Fruit fly (Drosophila melanogaster) whole organism, embryonic: ENCODE measurements around the gene LIMK1.

ENCODE experiments used
- ATbp ChIP-seq: fragments of 200-800 bp; sonication (Bioruptor generic); optimal IDR thresholded peaks from 2 replicates; lab custom pipeline; 2017; ENCODE audit warnings: missing biosample characterization, mild to moderate bottlenecking, missing genetic modification characterization, missing genetic modification reagents
- Abd-B ChIP-seq: fragments of 200-800 bp; sonication (Bioruptor generic); optimal IDR thresholded peaks from 2 replicates; lab custom pipeline; 2018; ENCODE audit warnings: missing biosample characterization, mild to moderate bottlenecking, missing genetic modification characterization, moderate library complexity
- Antp ChIP-seq: fragments of 200-800 bp; sonication (Bioruptor generic); optimal IDR thresholded peaks from 3 replicates; lab custom pipeline; 2016; ENCODE audit warnings: missing biosample characterization, missing genetic modification characterization
- Awh ChIP-seq: fragments of 200-800 bp; sonication (Bioruptor generic); IDR thresholded peaks from 2 replicates; pipeline ENCODE4, ENCODE4 v1.3.6; 2022; ENCODE audit warnings: missing biosample characterization, missing genetic modification characterization
- Blimp-1 ChIP-seq: fragments of 200-800 bp; sonication (Bioruptor generic); optimal IDR thresholded peaks from 3 replicates; lab custom pipeline; 2018; ENCODE audit warnings: missing biosample characterization, missing genetic modification characterization, mild to moderate bottlenecking, moderate library complexity, missing genetic modification reagents
- BtbVII ChIP-seq: fragments of 200-800 bp; sonication (Bioruptor generic); optimal IDR thresholded peaks from 3 replicates; lab custom pipeline; 2017; ENCODE audit warnings: missing biosample characterization, mild to moderate bottlenecking, missing genetic modification characterization
- CG10366 ChIP-seq: fragments of 200-800 bp; sonication (Bioruptor generic); IDR thresholded peaks from 2 replicates; pipeline ENCODE4 v1.3.6; 2022; ENCODE audit warnings: missing biosample characterization, missing genetic modification characterization
- CG10654 ChIP-seq: fragments of 200-800 bp; sonication (Bioruptor generic); optimal IDR thresholded peaks from 2 replicates; lab custom pipeline; 2016; ENCODE audit warnings: missing biosample characterization, missing genetic modification characterization
- CG12236 ChIP-seq: fragments of 200-800 bp; sonication (Bioruptor generic); optimal IDR thresholded peaks from 2 replicates; lab custom pipeline; 2016; ENCODE audit warnings: missing biosample characterization, missing genetic modification characterization
- CG13123 ChIP-seq: fragments of 200-800 bp; sonication (Bioruptor generic); optimal IDR thresholded peaks from 2 replicates; lab custom pipeline; 2016; ENCODE audit warnings: missing biosample characterization, missing genetic modification characterization
- CG13424 ChIP-seq: fragments of 200-800 bp; sonication (Bioruptor generic); optimal IDR thresholded peaks from 2 replicates; lab custom pipeline; 2019; ENCODE audit warnings: missing biosample characterization, mild to moderate bottlenecking, missing genetic modification characterization, moderate library complexity
- CG14050 ChIP-seq: fragments of 200-800 bp; sonication (Bioruptor generic); IDR thresholded peaks from 3 replicates; pipeline ENCODE4 v1.3.6; 2022; ENCODE audit warnings: missing biosample characterization, missing genetic modification characterization
- CG1603 ChIP-seq: fragments of 200-800 bp; sonication (Bioruptor generic); optimal IDR thresholded peaks from 2 replicates; lab custom pipeline; 2019; ENCODE audit warnings: missing biosample characterization, mild to moderate bottlenecking, missing genetic modification characterization, moderate library complexity
- CG2712 ChIP-seq: fragments of 200-800 bp; optimal IDR thresholded peaks from 3 replicates; lab custom pipeline; 2019; ENCODE audit warnings: missing biosample characterization, mild to moderate bottlenecking, missing genetic modification characterization, moderate library complexity
- CG4328 ChIP-seq: fragments of 200-800 bp; sonication (Bioruptor generic); optimal IDR thresholded peaks from 3 replicates; lab custom pipeline; 2017; ENCODE audit warnings: missing biosample characterization, missing genetic modification reagents, missing genetic modification characterization
- CG43689 ChIP-seq: fragments of 200-800 bp; sonication (Bioruptor generic); IDR thresholded peaks from 2 replicates; pipeline ENCODE4 v1.3.6; 2022; ENCODE audit warnings: missing biosample characterization, missing genetic modification characterization
- CG4854 ChIP-seq: fragments of 200-800 bp; sonication (Bioruptor generic); optimal IDR thresholded peaks from 2 replicates; lab custom pipeline; 2016; ENCODE audit warnings: missing biosample characterization, missing genetic modification characterization, inconsistent platforms
- CG6683 ChIP-seq: fragments of 200-800 bp; sonication (Bioruptor generic); optimal IDR thresholded peaks from 2 replicates; lab custom pipeline; 2017; ENCODE audit warnings: missing biosample characterization, mild to moderate bottlenecking, missing genetic modification characterization, missing genetic modification reagents
- CG6854 ChIP-seq: fragments of 200-800 bp; sonication (Bioruptor generic); optimal IDR thresholded peaks from 3 replicates; lab custom pipeline; 2017; ENCODE audit warnings: missing biosample characterization, mild to moderate bottlenecking, missing genetic modification characterization
- CG7271 ChIP-seq: fragments of 200-800 bp; sonication (Bioruptor generic); optimal IDR thresholded peaks from 2 replicates; lab custom pipeline; 2018; ENCODE audit warnings: missing biosample characterization, mild to moderate bottlenecking, missing genetic modification characterization, moderate library complexity
- CG7357 ChIP-seq: fragments of 200-800 bp; sonication (Bioruptor generic); IDR thresholded peaks from 3 replicates; pipeline ENCODE4 v1.3.6; 2022; ENCODE audit warnings: missing biosample characterization, missing genetic modification characterization
- CG7928 ChIP-seq: fragments of 200-800 bp; sonication (Bioruptor generic); optimal IDR thresholded peaks from 2 replicates; lab custom pipeline; 2017; ENCODE audit warnings: missing biosample characterization, mild to moderate bottlenecking, missing genetic modification characterization
- CG9876 ChIP-seq: fragments of 200-800 bp; sonication (Bioruptor generic); optimal IDR thresholded peaks from 2 replicates; lab custom pipeline; 2016; ENCODE audit warnings: missing biosample characterization, missing genetic modification characterization
- CTCF ChIP-seq: fragments of 200-800 bp; sonication (Bioruptor generic); optimal IDR thresholded peaks from 2 replicates; lab custom pipeline; 2017; ENCODE audit warnings: missing biosample characterization, mild to moderate bottlenecking, missing genetic modification characterization, moderate library complexity
- Chrac-16 ChIP-seq: fragments of 200-800 bp; sonication (Bioruptor generic); optimal IDR thresholded peaks from 3 replicates; lab custom pipeline; 2016; ENCODE audit warnings: missing biosample characterization, missing genetic modification characterization
- CkIIα-i1 ChIP-seq: fragments of 200-800 bp; sonication (Bioruptor generic); IDR thresholded peaks from 2 replicates; pipeline ENCODE4 v1.3.6; 2022; ENCODE audit warnings: missing biosample characterization, missing genetic modification characterization
- D19A ChIP-seq: fragments of 200-800 bp; optimal IDR thresholded peaks from 3 replicates; lab custom pipeline; 2019; ENCODE audit warnings: missing biosample characterization, mild to moderate bottlenecking, missing genetic modification characterization, moderate library complexity
- Ets65A ChIP-seq: fragments of 200-800 bp; sonication (Bioruptor generic); peaks from one replicate; lab custom pipeline; 2016; ENCODE audit warnings: missing biosample characterization, missing genetic modification characterization
- Fer3 ChIP-seq: fragments of 200-800 bp; sonication (Bioruptor generic); optimal IDR thresholded peaks from 2 replicates; lab custom pipeline; 2018; ENCODE audit warnings: missing biosample characterization, mild to moderate bottlenecking, missing genetic modification characterization, moderate library complexity
- HmgZ ChIP-seq: fragments of 200-800 bp; sonication (Bioruptor generic); optimal IDR thresholded peaks from 2 replicates; lab custom pipeline; 2018; ENCODE audit warnings: missing biosample characterization, mild to moderate bottlenecking, missing genetic modification characterization
- Lhr ChIP-seq: fragments of 200-800 bp; sonication (Bioruptor generic); optimal IDR thresholded peaks from 3 replicates; lab custom pipeline; 2017; ENCODE audit warnings: mild to moderate bottlenecking, missing biosample characterization, missing genetic modification reagents, missing genetic modification characterization
- NC2β ChIP-seq: fragments of 200-800 bp; sonication (Bioruptor generic); optimal IDR thresholded peaks from 2 replicates; lab custom pipeline; 2016; ENCODE audit warnings: missing biosample characterization, missing genetic modification characterization
- Sin3A ChIP-seq: fragments of >200 bp; optimal IDR thresholded peaks from 2 replicates; lab custom pipeline; 2018
- Sox102F ChIP-seq: fragments of 200-800 bp; sonication (Bioruptor generic); optimal IDR thresholded peaks from 2 replicates; lab custom pipeline; 2018; ENCODE audit warnings: missing biosample characterization, mild to moderate bottlenecking, missing genetic modification characterization, moderate library complexity
- ac ChIP-seq: fragments of 200-800 bp; sonication (Bioruptor generic); optimal IDR thresholded peaks from 3 replicates; lab custom pipeline; 2017; ENCODE audit warnings: missing biosample characterization, mild to moderate bottlenecking, missing genetic modification characterization
- corto ChIP-seq: fragments of 200-800 bp; sonication (Bioruptor generic); optimal IDR thresholded peaks from 2 replicates; lab custom pipeline; 2016; ENCODE audit warnings: missing biosample characterization, mild to moderate bottlenecking, missing genetic modification characterization, moderate library complexity
- disco-r ChIP-seq: fragments of 200-800 bp; sonication (Bioruptor generic); optimal IDR thresholded peaks from 2 replicates; lab custom pipeline; 2016; ENCODE audit warnings: missing biosample characterization, missing genetic modification characterization
- dpn ChIP-seq, 2 experiments: fragments of 200-800 bp; sonication (Bioruptor generic); optimal IDR thresholded peaks; 3 replicates each; lab custom pipeline; 2016; ENCODE audit warnings: missing biosample characterization in 2 of 2, missing genetic modification characterization in 2 of 2
- eve ChIP-seq, 2 experiments: fragments of >200 bp; optimal IDR thresholded peaks; 2 replicates each; lab custom pipeline; 2017; ENCODE audit warnings: missing biosample characterization in 2 of 2, missing genetic modification characterization in 2 of 2
- ham ChIP-seq: fragments of 200-800 bp; sonication (Bioruptor generic); IDR thresholded peaks from 2 replicates; pipeline ENCODE4 v1.3.6; 2022; ENCODE audit warnings: missing biosample characterization, missing genetic modification characterization
- lab ChIP-seq: fragments of 200-800 bp; sonication (Bioruptor generic); optimal IDR thresholded peaks from 3 replicates; lab custom pipeline; 2017; ENCODE audit warnings: missing biosample characterization, missing genetic modification characterization, mild to moderate bottlenecking, moderate library complexity, missing genetic modification reagents
- lmd ChIP-seq: fragments of 200-800 bp; sonication (Bioruptor generic); IDR thresholded peaks from 2 replicates; pipeline ENCODE4 v1.3.6; 2022; ENCODE audit warnings: missing biosample characterization, missing genetic modification characterization
- mirr ChIP-seq: fragments of 200-800 bp; sonication (Bioruptor generic); optimal IDR thresholded peaks from 3 replicates; lab custom pipeline; 2018; ENCODE audit warnings: missing biosample characterization, mild to moderate bottlenecking, missing genetic modification characterization
- nerfin-2 ChIP-seq: fragments of 200-800 bp; sonication (Bioruptor generic); IDR thresholded peaks from 2 replicates; pipeline ENCODE4 v1.3.6; 2022; ENCODE audit warnings: missing biosample characterization, missing genetic modification characterization; ENCODE audit not compliant: partially characterized antibody
- otp ChIP-seq: fragments of 200-800 bp; sonication (Bioruptor generic); IDR thresholded peaks from 3 replicates; pipeline ENCODE4, ENCODE4 v1.3.6; 2022; ENCODE audit warnings: missing biosample characterization, missing genetic modification characterization
- pho ChIP-seq: fragments of 200-800 bp; sonication (Bioruptor generic); optimal IDR thresholded peaks from 2 replicates; lab custom pipeline; 2016; ENCODE audit warnings: missing biosample characterization, missing genetic modification characterization
- phol ChIP-seq: fragments of 200-800 bp; sonication (Bioruptor generic); optimal IDR thresholded peaks from 3 replicates; lab custom pipeline; 2018; ENCODE audit warnings: missing biosample characterization, mild to moderate bottlenecking, missing genetic modification characterization, moderate library complexity
- sob ChIP-seq: fragments of 200-800 bp; sonication (Bioruptor generic); IDR thresholded peaks from 2 replicates; pipeline ENCODE4 v1.3.6; 2022; ENCODE audit warnings: missing biosample characterization, missing genetic modification characterization
- tll ChIP-seq, 2 experiments: fragments of 200-800 bp in 1 of 2; fragments of >200 bp in 1 of 2; sonication (Bioruptor generic) in 1 of 2; optimal IDR thresholded peaks; 2 replicates each; lab custom pipeline; 2017 to 2019; ENCODE audit warnings: missing biosample characterization in 2 of 2, missing genetic modification characterization in 2 of 2, mild to moderate bottlenecking in 1 of 2, moderate library complexity in 1 of 2
- tup ChIP-seq: fragments of 200-800 bp; sonication (Bioruptor generic); optimal IDR thresholded peaks from 2 replicates; lab custom pipeline; 2016; ENCODE audit warnings: missing biosample characterization, mild to moderate bottlenecking, missing genetic modification characterization, moderate library complexity
- zfh1 ChIP-seq: fragments of 200-800 bp; sonication (Bioruptor generic); IDR thresholded peaks from 3 replicates; pipeline ENCODE4 v1.3.6; 2022; ENCODE audit warnings: missing biosample characterization, missing genetic modification characterization

LIMK1 gene

dm6 chrX:12567663-12568062, 24.3 kb downstream of the LIMK1 start (continued):
- TF ChIP-seq CG2712 (tag; lab: Kevin White, UChicago) (peak; percentile 81), eve (GFP tag; optimal IDR thresholded peaks at IDR 0.05; lab: Kevin White, UChicago) (peak in 1 of 2 experiments; percentile 5), ham (GFP tag; lab: Robert Waterston, UW) (peak; percentile 33; the same call in 1 of the 2 replicates), Blimp-1 (peak; percentile 76), nerfin-2 (no peak), phol (tag; lab: Kevin White, UChicago) (peak; percentile 72), CG13123 (GFP tag; lab: Kevin White, UChicago) (peak; percentile 26), HmgZ (peak; percentile 78), Awh (GFP tag; lab: Robert Waterston, UW) (peak; percentile 67), Abd-B (GFP tag; lab: Kevin White, UChicago) (peak; percentile 59), CkIIα-i1 (GFP tag; lab: Robert Waterston, UW) (no peak), CG7271 (tag; lab: Kevin White, UChicago) (no peak), CG12236 (GFP tag; lab: Kevin White, UChicago) (no peak), BtbVII (GFP tag; lab: Kevin White, UChicago) (peak; percentile 86), otp (peak; percentile 22; the same call in 1 of the 3 replicates), NC2β (no peak), lmd (GFP tag; lab: Robert Waterston, UW) (peak; percentile 68; the same call in 1 of the 2 replicates), disco-r (GFP tag; lab: Kevin White, UChicago) (no peak), lab (GFP tag; lab: Kevin White, UChicago) (peak; percentile 96), CG6854 (GFP tag; lab: Kevin White, UChicago) (peak; percentile 83), ac (no peak), CG9876 (no peak), D19A (tag; lab: Kevin White, UChicago) (peak; percentile 74), ATbp (GFP tag; lab: Kevin White, UChicago) (peak; percentile 72), CG7928 (GFP tag; lab: Kevin White, UChicago) (peak; percentile 26), Fer3 (peak; percentile 91), corto (GFP tag; lab: Kevin White, UChicago) (no peak), Sox102F (GFP tag; lab: Kevin White, UChicago) (peak; percentile 80), Sin3A (lab: Kevin White, UChicago) (no peak), CG4328 (GFP tag; lab: Kevin White, UChicago) (peak; percentile 75), zfh1 (GFP tag; lab: Robert Waterston, UW) (peak; percentile 55; the same call in 2 of the 3 replicates), CG1603 (tag; lab: Kevin White, UChicago) (no peak), Lhr (no peak), Chrac-16 (GFP tag; lab: Kevin White, UChicago) (peak; percentile 46), CG7357 (GFP tag; lab: Robert Waterston, UW) (no peak; the same call in 2 of the 3 replicates), CG6683 (GFP tag; lab: Kevin White, UChicago) (peak; percentile 83), CG13424 (tag; lab: Kevin White, UChicago) (peak; percentile 87), CG43689 (peak; percentile 55; the same call in 1 of the 2 replicates), CG10654 (GFP tag; lab: Kevin White, UChicago) (peak; percentile 45), Antp (no peak), sob (GFP tag; lab: Robert Waterston, UW) (peak; percentile 86), pho (GFP tag; lab: Kevin White, UChicago) (no peak), dpn (GFP tag; optimal IDR thresholded peaks at IDR 0.05; lab: Kevin White, UChicago) (peak in 1 of 2 experiments; percentile 57), mirr (GFP tag; lab: Kevin White, UChicago) (no peak), CTCF (no peak), Ets65A (no peak), CG10366 (GFP tag; lab: Robert Waterston, UW) (peak; percentile 69), tll (GFP tag; optimal IDR thresholded peaks at IDR 0.05; lab: Kevin White, UChicago) (no peak), tup (no peak), CG4854 (no peak), CG14050 (GFP tag; lab: Robert Waterston, UW) (peak; percentile 60)
